Fruit fly (Drosophila melanogaster) Kc167 (cell line): ENCODE data around the gene CG46313.

Source experiments
- Myc ChIP-seq: fragments of >200 bp; optimal IDR thresholded peaks from 2 replicates; lab custom pipeline; 2017; ENCODE audit warnings: missing external identifiers
- Sin3A ChIP-seq: fragments of >200 bp; optimal IDR thresholded peaks from 2 replicates; lab custom pipeline; 2018; ENCODE audit warnings: missing external identifiers
- h ChIP-seq: fragments of >200 bp; optimal IDR thresholded peaks from 3 replicates; lab custom pipeline; 2018; ENCODE audit warnings: missing external identifiers
- insv ChIP-seq: fragments of >200 bp; optimal IDR thresholded peaks from 3 replicates; lab custom pipeline; 2018; ENCODE audit warnings: missing external identifiers
- psq ChIP-seq: fragments of >200 bp; optimal IDR thresholded peaks from 2 replicates; lab custom pipeline; 2017; ENCODE audit warnings: missing external identifiers
- ttk ChIP-seq: sonication (Bioruptor generic); optimal IDR thresholded peaks from 2 replicates; lab custom pipeline; 2017; ENCODE audit warnings: missing external identifiers

- no peak for TF ChIP-seq insv (lab: Kevin White, UChicago)
- TF ChIP-seq Sin3A: no peak
- TF ChIP-seq ttk: no peak
- TF ChIP-seq psq (lab: Kevin White, UChicago): no peak
- no peak for TF ChIP-seq Myc (lab: Kevin White, UChicago)
- TF ChIP-seq h (lab: Kevin White, UChicago): no peak
Measured at dm6 chr3R:26954020-26954672, 24.2 kb upstream of the CG46313 start.
